Worm (Caenorhabditis elegans): Measurements from ENCODE around the gene spp-2.

Gene spp-2

DNA sequence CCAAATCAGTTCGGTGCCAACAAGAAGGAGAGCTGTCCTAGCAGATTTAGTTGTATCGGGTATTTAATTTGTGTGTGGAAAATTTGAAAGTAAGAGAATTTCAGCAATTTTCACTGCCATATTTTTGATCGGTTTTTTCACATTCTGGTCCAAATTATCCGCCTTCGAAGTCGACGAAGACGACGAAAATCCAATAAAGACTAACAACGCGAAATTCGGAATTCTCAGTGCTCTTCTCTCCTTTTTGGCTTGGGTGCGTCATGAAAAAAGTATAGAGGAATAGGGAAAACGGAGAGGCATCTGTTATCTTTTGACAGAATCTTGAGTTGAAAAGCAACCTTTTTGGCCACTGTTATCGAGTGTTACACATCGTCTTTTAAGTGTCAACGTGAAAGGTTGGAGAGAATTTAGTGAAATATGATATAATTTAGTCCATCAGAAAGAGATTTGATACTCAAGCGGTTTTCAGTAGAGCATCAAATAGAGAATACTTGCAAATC is 11.5 kb upstream of the spp-2 start:
- TF ChIP-seq hlh-12 (tag; optimal IDR thresholded peaks at IDR 0.05) (no peak), ztf-3 (GFP tag; optimal IDR thresholded peaks at IDR 0.05) (no peak), him-1 (tag; optimal IDR thresholded peaks at IDR 0.05) (no peak), B0019.2 (GFP tag; conservative IDR thresholded peaks at IDR 0.05) (no peak), egl-44 (GFP tag; IDR thresholded peaks at IDR 0.05) (no peak), ztf-6 (GFP tag; IDR thresholded peaks at IDR 0.05) (no peak)

DNA sequence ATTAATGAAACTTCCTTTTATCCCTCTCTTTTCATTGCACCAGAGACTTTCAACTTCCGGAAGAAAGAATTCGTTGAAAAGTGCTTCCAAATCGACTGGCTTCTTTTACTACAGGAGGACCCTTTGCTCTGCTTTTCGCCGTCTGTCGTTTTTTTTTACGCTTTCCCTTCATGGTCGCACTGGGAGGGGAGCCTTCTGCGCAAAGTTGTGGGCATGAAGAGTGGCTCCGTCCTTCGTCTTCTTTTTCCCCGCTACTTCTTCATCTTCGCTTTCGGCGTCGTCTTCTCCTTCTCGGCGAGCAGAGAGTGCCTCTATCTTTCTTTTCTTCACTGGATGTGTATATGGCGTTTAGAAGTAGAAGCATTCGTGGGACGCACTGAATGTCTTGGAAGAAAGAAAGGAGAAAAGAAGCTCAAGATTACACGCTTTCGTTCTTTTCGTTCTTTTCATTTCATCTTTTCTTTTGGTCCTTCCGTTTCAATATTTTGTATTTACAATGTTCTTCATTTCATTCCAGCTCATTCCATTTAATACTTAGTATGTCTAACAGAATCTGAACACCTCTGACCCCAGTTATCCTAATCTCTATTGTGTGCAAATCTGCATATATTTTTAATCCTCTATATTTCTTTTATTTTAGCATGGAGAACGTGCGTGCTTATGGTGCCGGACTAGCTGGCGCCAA is 10.5 kb upstream of the spp-2 start, which contains the start of gene sng-1:
TSS of gene sng-1 (plus strand) at position 635 of the 685 bp plus-strand sequence.
- TF ChIP-seq K12H6.12 (tag; optimal IDR thresholded peaks at IDR 0.05) (peak; percentile 26), somi-1 (GFP tag; optimal IDR thresholded peaks at IDR 0.05) (no peak), ztf-26 (tag; optimal IDR thresholded peaks at IDR 0.05) (no peak), lsy-27 (tag; optimal IDR thresholded peaks at IDR 0.05; ENCODE audit: borderline replicate concordance, insufficient read depth) (no peak)

DNA sequence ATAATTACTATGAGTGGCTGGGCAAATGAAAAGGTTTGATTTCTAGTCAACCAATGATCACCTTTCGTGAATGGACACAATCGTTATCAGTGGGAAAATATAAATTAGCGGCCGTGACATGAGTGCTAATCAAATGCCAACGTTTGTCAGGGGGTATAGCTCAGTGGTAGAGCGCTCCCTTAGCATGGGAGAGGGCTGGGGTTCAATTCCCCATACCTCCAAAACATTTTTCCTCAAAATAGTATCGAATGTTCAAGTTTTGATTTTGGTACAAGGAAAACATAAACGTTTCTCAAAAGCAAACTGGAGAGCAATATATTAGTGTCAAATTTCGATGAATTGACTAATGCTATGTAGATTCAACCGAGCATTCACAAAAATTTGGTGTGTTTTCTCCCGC is 7.0 kb upstream of the spp-2 start:
- TF ChIP-seq him-1 (tag; optimal IDR thresholded peaks at IDR 0.05) (peak; percentile 80), F57A8.1 (GFP tag; optimal IDR thresholded peaks at IDR 0.05) (peak; percentile 8), nhr-179 (tag; optimal IDR thresholded peaks at IDR 0.05) (peak; percentile 63), F10E7.11 (tag; optimal IDR thresholded peaks at IDR 0.05) (no peak), mes-4 (tag; optimal IDR thresholded peaks at IDR 0.05) (no peak), mxl-1 (tag; optimal IDR thresholded peaks at IDR 0.05) (peak; percentile 66), tlf-1 (GFP tag; optimal IDR thresholded peaks at IDR 0.05) (peak; percentile 23), snpc-4 (GFP tag; optimal IDR thresholded peaks at IDR 0.05) (peak; percentile 77), snpc-4 (tag; optimal IDR thresholded peaks at IDR 0.05) (peak in 3 of 4 experiments; percentile 62 to 80 (median 79)), F39B2.1 (GFP tag; IDR thresholded peaks at IDR 0.05) (no peak), sdz-38 (tag; optimal IDR thresholded peaks at IDR 0.05) (no peak), F22D6.2 (tag; optimal IDR thresholded peaks at IDR 0.05) (no peak), athp-1 (tag; optimal IDR thresholded peaks at IDR 0.05) (peak; percentile 60), lsy-27 (tag; optimal IDR thresholded peaks at IDR 0.05; ENCODE audit: borderline replicate concordance, insufficient read depth) (peak; percentile 36), ama-1 (optimal IDR thresholded peaks at IDR 0.05) (no peak), ama-1 (GFP tag; optimal IDR thresholded peaks at IDR 0.05) (peak in 1 of 2 experiments; percentile 25), B0019.2 (GFP tag; conservative IDR thresholded peaks at IDR 0.05) (no peak), ztf-6 (GFP tag; IDR thresholded peaks at IDR 0.05) (no peak), nhr-90 (tag; optimal IDR thresholded peaks at IDR 0.05) (peak; percentile 81), F49E8.2 (tag; optimal IDR thresholded peaks at IDR 0.05; ENCODE audit: insufficient read depth) (peak; percentile 14), hmg-1.2 (GFP tag; IDR thresholded peaks at IDR 0.05) (peak; percentile 71), sea-2 (GFP tag; IDR thresholded peaks at IDR 0.05) (no peak), F33H1.4 (GFP tag; IDR thresholded peaks at IDR 0.05) (no peak), hmg-20 (GFP tag; IDR thresholded peaks at IDR 0.05) (0 out of 2 replicates have a peak, but pooled peaks have one; percentile 40), snpc-3.4 (tag; optimal IDR thresholded peaks at IDR 0.05) (peak; percentile 83), B0261.1 (tag; optimal IDR thresholded peaks at IDR 0.05) (peak; percentile 88), snpc-1.3 (tag; optimal IDR thresholded peaks at IDR 0.05; ENCODE audit: insufficient read depth) (peak; percentile 72), lin-35 (GFP tag; optimal IDR thresholded peaks at IDR 0.05) (peak in 1 of 3 experiments; percentile 2), ztf-18 (tag; optimal IDR thresholded peaks at IDR 0.05) (peak; percentile 61), aptf-2 (GFP tag; conservative IDR thresholded peaks at IDR 0.05) (no peak), akir-1 (GFP tag; optimal IDR thresholded peaks at IDR 0.05) (no peak), madf-10 (tag; optimal IDR thresholded peaks at IDR 0.05) (peak; percentile 50), ccch-3 (GFP tag; optimal IDR thresholded peaks at IDR 0.05) (no peak), ceh-58 (GFP tag; IDR thresholded peaks at IDR 0.05) (no peak), lin-26 (GFP tag; IDR thresholded peaks at IDR 0.05) (peak; percentile 88), C17E4.6 (GFP tag; IDR thresholded peaks at IDR 0.05) (no peak), attf-5 (GFP tag; optimal IDR thresholded peaks at IDR 0.05) (peak; percentile 44), repo-1 (tag; optimal IDR thresholded peaks at IDR 0.05) (no peak)
